Worm (Caenorhabditis elegans) whole organism, L1 larva: Measurements from ENCODE around the gene pot-1.

Experiments
- C04F5.9 ChIP-seq: sonication (generic microtip); optimal IDR thresholded peaks from 2 replicates; lab custom pipeline; 2016; ENCODE audit warnings: missing genetic modification characterization, missing compliant biosample characterization
- alr-1 ChIP-seq: fragments of 200-800 bp; sonication (Bioruptor generic); optimal IDR thresholded peaks from 2 replicates; lab custom pipeline; 2018; ENCODE audit warnings: borderline replicate concordance, mild to moderate bottlenecking, missing genetic modification characterization, missing compliant biosample characterization
- blmp-1 ChIP-seq: fragments of 150-350 bp; optimal IDR thresholded peaks from 2 replicates; lab custom pipeline; 2014; ENCODE audit warnings: missing biosample characterization, missing genetic modification characterization
- ceh-63 ChIP-seq: fragments of 200-800 bp; sonication (Bioruptor generic); optimal IDR thresholded peaks from 2 replicates; lab custom pipeline; 2018; ENCODE audit warnings: mild to moderate bottlenecking, missing genetic modification characterization, missing compliant biosample characterization
- ceh-8 ChIP-seq: fragments of 200-800 bp; sonication (Bioruptor generic); optimal IDR thresholded peaks from 2 replicates; lab custom pipeline; 2018; ENCODE audit warnings: mild to moderate bottlenecking, missing genetic modification characterization, moderate library complexity, missing compliant biosample characterization
- ceh-82 ChIP-seq, 3 experiments: fragments of 150-350 bp in 1 of 3; sonication (generic microtip) in 2 of 3; optimal IDR thresholded peaks; 2 replicates each; lab custom pipeline; 2014 to 2017; ENCODE audit warnings: missing biosample characterization in 3 of 3, missing genetic modification characterization in 3 of 3
- ceh-88 ChIP-seq: fragments of 200-800 bp; sonication (Bioruptor generic); IDR thresholded peaks from 2 replicates; pipeline ENCODE4 v1.3.6; 2022; ENCODE audit warnings: missing genetic modification characterization, missing compliant biosample characterization
- dpl-1 ChIP-seq, 3 experiments: fragments of 150-350 bp in 2 of 3; sonication (generic microtip) in 1 of 3; optimal IDR thresholded peaks; 2 replicates each; lab custom pipeline; 2014 to 2017; ENCODE audit warnings: missing biosample characterization in 3 of 3, missing genetic modification characterization in 3 of 3, missing genetic modification reagents in 3 of 3
- dsc-1 ChIP-seq: sonication (generic microtip); optimal IDR thresholded peaks from 2 replicates; lab custom pipeline; 2016; ENCODE audit warnings: mild to moderate bottlenecking, missing genetic modification characterization, missing compliant biosample characterization
- efl-3 ChIP-seq: fragments of 200-800 bp; sonication (Bioruptor generic); optimal IDR thresholded peaks from 2 replicates; lab custom pipeline; 2018; ENCODE audit warnings: mild to moderate bottlenecking, missing genetic modification characterization, missing compliant biosample characterization
- egl-27 ChIP-seq, 2 experiments: fragments of 150-350 bp in 1 of 2; sonication (generic microtip); optimal IDR thresholded peaks; 3 replicates each; lab custom pipeline; 2017 to 2018; ENCODE audit warnings: missing biosample characterization in 2 of 2, missing genetic modification characterization in 2 of 2, missing genetic modification reagents in 2 of 2
- elt-3 ChIP-seq, 6 experiments: fragments of 150-350 bp in 1 of 6; sonication (generic microtip); optimal IDR thresholded peaks; 2 replicates each; lab custom pipeline; 2017 to 2018; ENCODE audit warnings: missing biosample characterization in 6 of 6, missing genetic modification characterization in 6 of 6, inconsistent platforms in 1 of 6
- fkh-10 ChIP-seq: sonication (generic microtip); optimal IDR thresholded peaks from 2 replicates; lab custom pipeline; 2017; ENCODE audit warnings: missing biosample characterization, missing genetic modification reagents, missing genetic modification characterization
- fkh-8 ChIP-seq: sonication (generic microtip); optimal IDR thresholded peaks from 2 replicates; lab custom pipeline; 2016; ENCODE audit warnings: mild to moderate bottlenecking, missing genetic modification characterization, missing compliant biosample characterization
- fos-1 ChIP-seq: fragments of 150-350 bp; optimal IDR thresholded peaks from 2 replicates; lab custom pipeline; 2014; ENCODE audit warnings: missing biosample characterization, missing genetic modification characterization
- hpl-2 ChIP-seq: fragments of 150-350 bp; optimal IDR thresholded peaks from 2 replicates; lab custom pipeline; 2014; ENCODE audit warnings: missing biosample characterization, missing genetic modification reagents, missing genetic modification characterization
- jun-1 ChIP-seq: fragments of 150-350 bp; optimal IDR thresholded peaks from 2 replicates; lab custom pipeline; 2014; ENCODE audit warnings: missing biosample characterization, missing genetic modification reagents, missing genetic modification characterization
- lin-13 ChIP-seq: fragments of 150-350 bp; optimal IDR thresholded peaks from 2 replicates; lab custom pipeline; 2014; ENCODE audit warnings: missing biosample characterization, missing genetic modification reagents, missing genetic modification characterization
- lin-14 ChIP-seq: fragments of 200-800 bp; sonication (Bioruptor generic); optimal IDR thresholded peaks from 2 replicates; lab custom pipeline; 2018; ENCODE audit warnings: mild to moderate bottlenecking, missing genetic modification characterization, moderate library complexity, missing compliant biosample characterization
- lin-35 ChIP-seq, 2 experiments: fragments of 150-350 bp; optimal IDR thresholded peaks; 2 replicates each; lab custom pipeline; 2014; ENCODE audit warnings: missing biosample characterization in 2 of 2, missing genetic modification characterization in 2 of 2, missing genetic modification reagents in 2 of 2
- lin-39 ChIP-seq: fragments of 150-350 bp; optimal IDR thresholded peaks from 2 replicates; lab custom pipeline; 2014; ENCODE audit warnings: missing biosample characterization, missing genetic modification reagents, missing genetic modification characterization
- lir-3 ChIP-seq: sonication (generic microtip); optimal IDR thresholded peaks from 2 replicates; lab custom pipeline; 2016; ENCODE audit warnings: mild to moderate bottlenecking, missing genetic modification characterization, moderate library complexity, missing compliant biosample characterization; ENCODE audit not compliant: poor library complexity
- lsy-2 ChIP-seq, 2 experiments: fragments of 150-350 bp; optimal IDR thresholded peaks; 2 replicates each; lab custom pipeline; 2014; ENCODE audit warnings: missing biosample characterization in 2 of 2, missing genetic modification characterization in 2 of 2
- mab-9 ChIP-seq: fragments of 200-800 bp; sonication (Bioruptor generic); IDR thresholded peaks from 2 replicates; pipeline ENCODE4 v1.3.6; 2022; ENCODE audit warnings: missing genetic modification reagents, missing genetic modification characterization, missing compliant biosample characterization
- nhr-11 ChIP-seq: fragments of 150-350 bp; optimal IDR thresholded peaks from 2 replicates; lab custom pipeline; 2014; ENCODE audit warnings: missing biosample characterization, missing genetic modification characterization
- nhr-12 ChIP-seq: sonication (generic microtip); optimal IDR thresholded peaks from 2 replicates; lab custom pipeline; 2017; ENCODE audit warnings: missing biosample characterization, missing genetic modification characterization
- nhr-20 ChIP-seq: sonication (generic microtip); optimal IDR thresholded peaks from 2 replicates; lab custom pipeline; 2016; ENCODE audit warnings: mild to moderate bottlenecking, missing genetic modification characterization, missing compliant biosample characterization
- nhr-47 ChIP-seq: sonication (generic microtip); optimal IDR thresholded peaks from 2 replicates; lab custom pipeline; 2016; ENCODE audit warnings: mild to moderate bottlenecking, missing genetic modification characterization, moderate library complexity, missing compliant biosample characterization
- nhr-71 ChIP-seq: sonication (generic microtip); optimal IDR thresholded peaks from 2 replicates; lab custom pipeline; 2016; ENCODE audit warnings: mild to moderate bottlenecking, missing genetic modification characterization, moderate library complexity, missing compliant biosample characterization
- nhr-77 ChIP-seq: fragments of 150-350 bp; optimal IDR thresholded peaks from 2 replicates; lab custom pipeline; 2014; ENCODE audit warnings: missing biosample characterization, missing genetic modification characterization
- nhr-85 ChIP-seq: sonication (generic microtip); peaks from one replicate; lab custom pipeline; 2016; ENCODE audit warnings: missing genetic modification characterization, inconsistent platforms, missing compliant biosample characterization
- pag-3 ChIP-seq: sonication (generic microtip); optimal IDR thresholded peaks from 2 replicates; lab custom pipeline; 2017; ENCODE audit warnings: missing genetic modification characterization, mild to moderate bottlenecking, missing compliant biosample characterization, antibody characterized with exemption, borderline replicate concordance; ENCODE audit not compliant: insufficient read depth
- pax-3 ChIP-seq: fragments of 200-800 bp; sonication (Bioruptor generic); optimal IDR thresholded peaks from 2 replicates; lab custom pipeline; 2018; ENCODE audit warnings: mild to moderate bottlenecking, missing genetic modification characterization, moderate library complexity, missing compliant biosample characterization
- skn-1 ChIP-seq: fragments of 150-350 bp; optimal IDR thresholded peaks from 2 replicates; lab custom pipeline; 2014; ENCODE audit warnings: missing biosample characterization, missing genetic modification characterization
- snpc-4 ChIP-seq: fragments of 150-350 bp; optimal IDR thresholded peaks from 2 replicates; lab custom pipeline; 2014; ENCODE audit warnings: missing biosample characterization, missing genetic modification characterization
- snu-23 ChIP-seq: sonication (generic microtip); optimal IDR thresholded peaks from 2 replicates; lab custom pipeline; 2016; ENCODE audit warnings: missing genetic modification characterization, missing compliant biosample characterization
- sox-4 ChIP-seq: sonication (generic microtip); optimal IDR thresholded peaks from 2 replicates; lab custom pipeline; 2016; ENCODE audit warnings: missing genetic modification characterization, missing compliant biosample characterization
- sup-37 ChIP-seq: fragments of 200-800 bp; sonication (Bioruptor generic); optimal IDR thresholded peaks from 2 replicates; lab custom pipeline; 2018; ENCODE audit warnings: mild to moderate bottlenecking, missing genetic modification characterization, missing compliant biosample characterization
- swsn-7 ChIP-seq: sonication (generic microtip); optimal IDR thresholded peaks from 2 replicates; lab custom pipeline; 2016; ENCODE audit warnings: missing genetic modification characterization, missing compliant biosample characterization
- tlp-1 ChIP-seq: fragments of 150-350 bp; optimal IDR thresholded peaks from 2 replicates; lab custom pipeline; 2014; ENCODE audit warnings: missing biosample characterization, missing genetic modification characterization
- unc-130 ChIP-seq: fragments of 150-350 bp; optimal IDR thresholded peaks from 2 replicates; lab custom pipeline; 2017; ENCODE audit warnings: missing biosample characterization, missing genetic modification characterization, inconsistent platforms
- unc-30 ChIP-seq: sonication (generic microtip); optimal IDR thresholded peaks from 2 replicates; lab custom pipeline; 2017; ENCODE audit warnings: missing biosample characterization, missing genetic modification characterization
- unc-62 ChIP-seq: fragments of 150-350 bp; optimal IDR thresholded peaks from 2 replicates; lab custom pipeline; 2014; ENCODE audit warnings: missing biosample characterization, missing genetic modification reagents, missing genetic modification characterization
- vab-15 ChIP-seq: sonication (generic microtip); optimal IDR thresholded peaks from 2 replicates; lab custom pipeline; 2017; ENCODE audit warnings: missing genotype, mild to moderate bottlenecking, missing genetic modification characterization, missing compliant biosample characterization
- xbp-1 ChIP-seq: sonication (generic microtip); optimal IDR thresholded peaks from 2 replicates; lab custom pipeline; 2016; ENCODE audit warnings: missing genetic modification characterization, missing compliant biosample characterization
- zag-1 ChIP-seq: fragments of 150-350 bp; optimal IDR thresholded peaks from 2 replicates; lab custom pipeline; 2014; ENCODE audit warnings: missing biosample characterization, missing genetic modification characterization
- zip-4 ChIP-seq: fragments of 200-800 bp; sonication (Bioruptor generic); optimal IDR thresholded peaks from 2 replicates; lab custom pipeline; 2018; ENCODE audit warnings: mild to moderate bottlenecking, missing genetic modification characterization, moderate library complexity, missing compliant biosample characterization
- ztf-4 ChIP-seq: fragments of 150-350 bp; optimal IDR thresholded peaks from 2 replicates; lab custom pipeline; 2014; ENCODE audit warnings: missing biosample characterization, missing genetic modification characterization

pot-1 gene

DNA sequence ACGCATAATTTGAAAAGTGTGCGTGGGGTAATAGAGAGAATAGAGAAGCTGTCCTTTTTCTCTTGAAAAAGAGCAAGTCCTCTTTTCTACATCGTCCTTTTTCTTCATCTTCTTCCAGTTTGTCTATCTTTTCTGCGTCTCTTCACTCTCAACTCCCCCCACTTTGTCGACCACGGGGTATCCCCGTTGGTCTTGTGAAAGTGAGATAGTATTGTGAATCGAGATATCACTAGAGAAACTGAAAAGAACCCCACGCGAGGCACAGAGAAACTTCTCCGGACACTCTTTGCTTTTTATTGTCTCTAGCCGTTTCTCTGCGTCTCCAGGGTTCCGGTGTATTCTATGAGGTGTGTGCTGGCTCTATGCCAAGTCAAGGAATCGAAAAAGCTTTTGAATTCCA is 22.2 kb upstream of the pot-1 start (continued):
- TF ChIP-seq lsy-2 (tag; optimal IDR thresholded peaks at IDR 0.05; lab: Kevin White, UChicago), result peak; percentile 92 to 94
- peak; percentile 64 to 74 (median 72) for TF ChIP-seq dpl-1 (GFP tag; optimal IDR thresholded peaks at IDR 0.05; lab: Kevin White, UChicago)
- TF ChIP-seq nhr-47 (tag; lab: Kevin White, UChicago), result peak; percentile 95

DNA sequence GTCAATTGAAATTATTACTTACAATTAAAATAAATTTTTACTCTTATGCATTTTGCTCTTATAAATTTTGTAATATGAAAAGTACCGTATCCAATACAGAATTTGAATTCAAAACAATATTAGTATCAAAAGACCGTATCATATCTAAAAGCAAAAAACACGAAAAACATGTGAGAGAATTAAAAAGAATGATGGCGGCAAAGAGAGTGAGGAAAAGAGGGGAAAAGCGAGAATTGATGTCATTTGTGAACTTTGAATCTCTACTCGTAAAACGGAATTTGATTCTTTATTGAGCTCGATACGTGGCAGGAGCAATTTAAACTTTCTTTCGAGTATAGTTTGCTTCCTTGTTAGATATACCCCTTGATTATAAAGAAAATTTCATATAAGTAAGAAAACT is 21.0 kb upstream of the pot-1 start:
- TF ChIP-seq lin-14 (GFP tag; lab: Kevin White, UChicago), result peak; percentile 49
- TF ChIP-seq dsc-1, result no peak
- TF ChIP-seq efl-3 (GFP tag; lab: Kevin White, UChicago), result no peak
- no peak for TF ChIP-seq xbp-1
- TF ChIP-seq vab-15 (tag; lab: Kevin White, UChicago), result no peak
- TF ChIP-seq tlp-1, result no peak
- no peak for TF ChIP-seq ceh-82 (tag; optimal IDR thresholded peaks at IDR 0.05; lab: Kevin White, UChicago)
- TF ChIP-seq nhr-47 (tag; lab: Kevin White, UChicago), result no peak
- TF ChIP-seq lir-3 (tag; lab: Kevin White, UChicago), result no peak
- no peak for TF ChIP-seq sup-37 (GFP tag; lab: Kevin White, UChicago)
- no peak for TF ChIP-seq nhr-12 (tag; lab: Kevin White, UChicago)
- no peak for TF ChIP-seq unc-130
- TF ChIP-seq fkh-8 (tag; lab: Kevin White, UChicago), result no peak
- no peak for TF ChIP-seq hpl-2 (GFP tag; lab: Kevin White, UChicago)
- TF ChIP-seq elt-3 (tag; optimal IDR thresholded peaks at IDR 0.05; lab: Kevin White, UChicago), result no peak
- no peak for TF ChIP-seq lin-39 (tag; lab: Kevin White, UChicago)
- TF ChIP-seq ceh-88, result no peak
- TF ChIP-seq lin-13, result no peak
- TF ChIP-seq nhr-71 (tag; lab: Kevin White, UChicago), result peak; percentile 31
- TF ChIP-seq zip-4, result no peak
- peak; percentile 3 for TF ChIP-seq blmp-1
- TF ChIP-seq swsn-7 (tag; lab: Kevin White, UChicago), result no peak
- no peak for TF ChIP-seq zag-1 (tag; lab: Kevin White, UChicago)
- peak in 1 of 3 experiments; percentile 8 for TF ChIP-seq dpl-1 (GFP tag; optimal IDR thresholded peaks at IDR 0.05; lab: Kevin White, UChicago)
- TF ChIP-seq fos-1 (tag; lab: Kevin White, UChicago), result no peak
- no peak for TF ChIP-seq nhr-11 (tag; lab: Kevin White, UChicago)
- peak; percentile 35 for TF ChIP-seq snu-23 (GFP tag; lab: Kevin White, UChicago)
- TF ChIP-seq snpc-4, result no peak
- no peak for TF ChIP-seq fkh-10 (GFP tag; lab: Kevin White, UChicago)
- no peak for TF ChIP-seq jun-1 (tag; lab: Kevin White, UChicago)
- no peak for TF ChIP-seq ztf-4 (tag; lab: Kevin White, UChicago)
- TF ChIP-seq lsy-2 (tag; optimal IDR thresholded peaks at IDR 0.05; lab: Kevin White, UChicago), result no peak

DNA sequence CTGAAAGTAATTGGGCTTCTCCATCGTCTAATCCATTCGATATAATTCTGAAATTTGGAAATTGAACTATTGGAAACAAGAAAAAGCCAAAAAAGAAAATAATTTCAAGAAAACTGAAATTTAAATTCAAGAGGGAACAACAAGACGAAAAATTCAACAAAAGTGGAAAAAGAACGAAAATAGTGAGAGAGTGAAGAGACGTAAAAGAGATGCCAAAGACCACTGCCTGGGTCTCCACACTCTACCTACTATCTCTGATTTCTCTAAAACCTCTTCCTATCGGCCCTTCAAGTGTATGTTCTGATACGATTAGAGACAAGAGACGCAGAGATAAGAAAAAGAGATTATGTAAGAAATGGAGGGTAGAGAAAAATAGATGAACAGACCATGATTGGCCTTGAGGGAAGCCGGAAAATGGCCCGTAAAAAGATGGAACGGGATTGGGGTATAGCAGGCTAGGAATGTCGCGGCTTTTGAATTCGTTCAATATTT is 20.3 kb upstream of the pot-1 start, which contains the start of gene ogt-1:
Gene ogt-1 (minus strand): TSS at position 51 of the 492 bp plus-strand sequence.
- TF ChIP-seq ceh-63 (no peak), nhr-71 (tag; lab: Kevin White, UChicago) (peak; percentile 96), nhr-85 (peak; percentile 96), C04F5.9 (tag; lab: Kevin White, UChicago) (no peak), efl-3 (GFP tag; lab: Kevin White, UChicago) (no peak), unc-130 (no peak), lir-3 (tag; lab: Kevin White, UChicago) (peak; percentile 72), sox-4 (tag; lab: Kevin White, UChicago) (no peak), pax-3 (tag; lab: Kevin White, UChicago) (no peak), ceh-8 (GFP tag; lab: Kevin White, UChicago) (peak; percentile 67), unc-62 (no peak), skn-1 (tag; lab: Kevin White, UChicago) (peak; percentile 56), unc-30 (tag; lab: Kevin White, UChicago) (no peak), mab-9 (GFP tag; lab: Robert Waterston, UW) (no peak), ceh-88 (no peak), snu-23 (GFP tag; lab: Kevin White, UChicago) (peak; percentile 94), lin-35 (GFP tag; optimal IDR thresholded peaks at IDR 0.05; lab: Kevin White, UChicago) (peak; percentile 71 to 80), alr-1 (tag; lab: Kevin White, UChicago) (no peak), pag-3 (tag; lab: Kevin White, UChicago) (peak; percentile 16), ztf-4 (tag; lab: Kevin White, UChicago) (peak; percentile 87), nhr-77 (peak; percentile 71), nhr-20 (tag; lab: Kevin White, UChicago) (peak; percentile 90), lsy-2 (tag; optimal IDR thresholded peaks at IDR 0.05; lab: Kevin White, UChicago) (peak; percentile 88 to 90), egl-27 (tag; optimal IDR thresholded peaks at IDR 0.05; lab: Kevin White, UChicago) (peak; percentile 93 to 98), fos-1 (tag; lab: Kevin White, UChicago) (peak; percentile 82), zag-1 (tag; lab: Kevin White, UChicago) (peak; percentile 39)
